Worm (Caenorhabditis elegans): ENCODE results near the gene ccdc-55.
A peak's percentile ranks its signal among the peaks of the same experiment; 100 is the strongest.

Gene ccdc-55

DNA sequence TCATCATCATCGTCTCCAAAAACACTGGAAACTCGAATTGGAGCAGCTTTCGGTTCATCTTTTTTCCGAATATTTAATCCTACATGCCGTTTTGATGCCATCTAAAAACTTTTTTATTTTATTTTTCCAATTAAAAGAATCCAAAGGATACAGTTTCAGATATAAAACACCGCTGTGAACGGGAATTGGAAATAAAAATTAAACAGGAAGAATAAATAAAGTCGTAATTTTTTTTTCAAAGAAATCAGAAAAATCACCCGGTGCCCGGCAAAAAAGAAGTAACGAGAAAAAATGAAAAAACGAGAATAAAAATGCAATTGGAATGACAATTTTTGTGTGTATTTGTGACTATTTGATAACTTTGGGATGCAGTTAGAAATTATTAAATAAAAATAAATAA is at the start of gene ccdc-55:
TSS of gene ccdc-55 (minus strand) at position 101 of the 400 bp plus-strand sequence.
- TF ChIP-seq R02D3.7 (tag; optimal IDR thresholded peaks at IDR 0.05) = no peak
- no peak for TF ChIP-seq ceh-82 (tag; optimal IDR thresholded peaks at IDR 0.05)
- no peak for TF ChIP-seq F37D6.2 (tag; optimal IDR thresholded peaks at IDR 0.05)
- no peak for TF ChIP-seq hif-1 (tag; optimal IDR thresholded peaks at IDR 0.05)
- TF ChIP-seq ceh-32 (tag; optimal IDR thresholded peaks at IDR 0.05; ENCODE audit: poor library complexity) = no peak
- TF ChIP-seq T26A8.4 (GFP tag; IDR thresholded peaks at IDR 0.05) = no peak
- TF ChIP-seq zip-11 (GFP tag; IDR thresholded peaks at IDR 0.05) = no peak
- no peak for TF ChIP-seq snpc-1.2 (GFP tag; IDR thresholded peaks at IDR 0.05)
- no peak for TF ChIP-seq mxl-2 (GFP tag; conservative IDR thresholded peaks at IDR 0.05)
- no peak for TF ChIP-seq spr-1 (tag; optimal IDR thresholded peaks at IDR 0.05)
- no peak for TF ChIP-seq hlh-11 (tag; optimal IDR thresholded peaks at IDR 0.05)
- TF ChIP-seq sdz-12 (GFP tag; optimal IDR thresholded peaks at IDR 0.05) = no peak

DNA sequence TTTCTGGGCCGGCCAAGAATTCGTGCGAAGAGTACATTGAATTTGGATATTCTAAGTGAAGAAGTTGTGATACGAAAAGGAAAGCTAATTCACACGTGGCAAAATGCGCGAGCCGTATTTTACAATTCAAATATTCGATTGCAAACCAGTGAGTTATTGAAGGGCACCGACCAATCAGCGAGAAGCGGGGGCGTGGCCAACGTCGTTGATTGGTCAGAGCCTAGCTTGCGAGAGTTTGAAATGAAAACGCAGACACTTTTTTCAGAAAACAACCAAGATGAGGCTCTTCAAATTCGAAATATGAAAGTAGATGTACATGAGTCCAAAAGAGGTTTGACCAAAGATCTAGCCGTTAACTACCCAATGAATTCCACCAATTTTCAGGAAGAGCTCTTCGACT is 42.1 kb upstream of the ccdc-55 start:
- TF ChIP-seq ceh-32 (tag; optimal IDR thresholded peaks at IDR 0.05; ENCODE audit: poor library complexity) (no peak), nhr-76 (tag; optimal IDR thresholded peaks at IDR 0.05) (no peak), Y75B8A.6 (GFP tag; IDR thresholded peaks at IDR 0.05) (no peak), nhr-48 (tag; optimal IDR thresholded peaks at IDR 0.05) (no peak), dmd-6 (GFP tag; IDR thresholded peaks at IDR 0.05) (no peak), ceh-82 (tag; optimal IDR thresholded peaks at IDR 0.05) (no peak), egl-27 (tag; optimal IDR thresholded peaks at IDR 0.05) (no peak), fkh-10 (GFP tag; optimal IDR thresholded peaks at IDR 0.05) (no peak), daf-8 (GFP tag; IDR thresholded peaks at IDR 0.05) (no peak), ama-1 (optimal IDR thresholded peaks at IDR 0.05) (no peak), arid-1 (GFP tag; conservative IDR thresholded peaks at IDR 0.05) (no peak), Y5F2A.4 (GFP tag; optimal IDR thresholded peaks at IDR 0.05) (no peak), zfp-3 (GFP tag; conservative IDR thresholded peaks at IDR 0.05) (no peak), zip-2 (tag; optimal IDR thresholded peaks at IDR 0.05) (no peak), nhr-41 (GFP tag; IDR thresholded peaks at IDR 0.05) (no peak), nhr-102 (tag; optimal IDR thresholded peaks at IDR 0.05) (no peak), ceh-44 (GFP tag; IDR thresholded peaks at IDR 0.05) (no peak)

DNA sequence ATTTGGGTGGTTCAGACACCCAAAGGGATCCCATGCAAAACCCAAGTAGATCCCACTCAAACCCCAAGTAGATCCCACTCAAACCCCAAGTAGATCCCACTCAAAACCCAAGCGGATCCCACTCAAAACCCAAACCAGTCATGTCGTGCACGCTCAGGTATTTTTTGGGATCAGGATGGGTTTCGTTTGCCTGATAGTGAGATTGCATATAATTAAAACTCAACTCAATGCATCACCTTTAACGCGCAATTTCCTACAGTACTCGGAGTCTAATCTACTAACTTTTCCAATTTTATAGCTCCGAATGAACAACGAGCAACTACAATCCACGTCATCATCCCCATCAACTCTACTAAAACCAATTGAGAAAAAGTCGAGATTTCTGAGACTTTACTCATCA is 40.6 kb upstream of the ccdc-55 start, which contains the start of gene phlp-2:
TSS of gene phlp-2 (plus strand) at position 301 of the 400 bp plus-strand sequence.
- TF ChIP-seq dmd-9 (GFP tag; IDR thresholded peaks at IDR 0.05) (no peak), aha-1 (tag) (no peak)

DNA sequence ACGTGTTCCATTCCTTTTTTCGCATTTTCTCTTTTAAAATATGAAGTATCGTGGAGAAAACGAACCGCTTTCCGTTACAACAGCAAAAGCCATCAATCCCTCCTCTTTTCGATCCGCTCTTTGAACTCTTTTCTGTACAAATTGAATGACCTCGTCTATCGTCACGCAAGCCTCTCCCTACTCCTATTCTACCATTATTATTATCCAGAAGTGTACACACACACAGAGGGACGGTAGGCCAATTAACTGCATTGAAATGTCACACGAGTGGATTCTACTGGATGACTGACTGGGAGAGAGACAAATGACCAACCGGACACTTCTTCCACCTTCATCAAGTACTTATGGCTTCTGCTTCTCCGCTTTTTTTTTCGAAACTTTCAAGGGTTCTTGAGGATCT is 39.6 kb upstream of the ccdc-55 start:
- TF ChIP-seq snpc-1.2 (GFP tag; IDR thresholded peaks at IDR 0.05) = no peak
- TF ChIP-seq lin-13 (GFP tag; optimal IDR thresholded peaks at IDR 0.05) = no peak
- TF ChIP-seq D1046.2 (GFP tag; IDR thresholded peaks at IDR 0.05) = no peak
- TF ChIP-seq ceh-32 (tag; optimal IDR thresholded peaks at IDR 0.05; ENCODE audit: poor library complexity) = no peak
- no peak for TF ChIP-seq nhr-11 (tag; optimal IDR thresholded peaks at IDR 0.05)
- 0 out of 2 replicates have a peak, but pooled peaks have one; percentile 18 for TF ChIP-seq Y48G9A.11 (GFP tag; IDR thresholded peaks at IDR 0.05)

DNA sequence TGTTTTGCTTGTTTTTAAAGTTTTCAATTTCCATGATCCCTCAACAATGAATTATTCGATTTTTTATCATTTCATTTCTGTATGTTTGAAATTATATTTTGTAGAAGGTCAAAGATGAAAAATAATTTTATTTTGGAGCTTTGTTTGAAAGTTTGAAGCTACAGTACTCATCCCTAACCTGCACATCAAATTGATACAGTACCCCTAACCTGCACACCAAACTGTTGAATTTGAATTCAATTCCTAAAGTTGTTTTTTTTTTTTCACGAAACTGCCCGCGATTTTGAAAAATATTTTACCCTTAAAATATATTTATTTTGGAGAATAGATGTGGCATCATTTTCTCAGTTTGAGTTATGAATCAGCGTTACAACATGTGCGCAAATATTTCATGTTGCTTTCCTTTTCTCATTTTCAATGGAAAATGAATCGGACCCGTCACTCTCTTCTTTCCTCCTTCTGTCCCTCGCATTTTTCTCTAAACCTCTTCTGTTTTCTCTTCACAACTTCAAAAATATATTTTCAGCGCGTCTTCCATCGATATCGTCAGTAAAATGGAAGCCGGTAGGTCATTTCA is 37.3 kb upstream of the ccdc-55 start, which contains the start of gene R74.8:
TSS of gene R74.8 (plus strand) at position 527 of the 577 bp plus-strand sequence.
- TF ChIP-seq pha-4 (GFP tag; IDR thresholded peaks at IDR 0.05) (no peak), pha-4 (tag; optimal IDR thresholded peaks at IDR 0.05) (no peak), skn-1 (tag; optimal IDR thresholded peaks at IDR 0.05) (no peak), saeg-2 (GFP tag; IDR thresholded peaks at IDR 0.05) (no peak), lin-15B (tag; optimal IDR thresholded peaks at IDR 0.05) (no peak), Y75B8A.6 (GFP tag; IDR thresholded peaks at IDR 0.05) (no peak), cey-2 (tag; optimal IDR thresholded peaks at IDR 0.05; ENCODE audit: borderline replicate concordance, insufficient read depth) (no peak), D1046.2 (GFP tag; IDR thresholded peaks at IDR 0.05) (no peak), lin-38 (GFP tag; IDR thresholded peaks at IDR 0.05) (peak; percentile 25), ceh-32 (tag; optimal IDR thresholded peaks at IDR 0.05; ENCODE audit: poor library complexity) (no peak), Y48G9A.11 (GFP tag; IDR thresholded peaks at IDR 0.05) (peak; percentile 79), ama-1 (optimal IDR thresholded peaks at IDR 0.05) (no peak), R02D3.7 (tag; optimal IDR thresholded peaks at IDR 0.05) (no peak), set-16 (GFP tag; IDR thresholded peaks at IDR 0.05) (no peak), aha-1 (tag) (no peak), nhr-42 (GFP tag; IDR thresholded peaks at IDR 0.05) (no peak), T26A8.4 (GFP tag; IDR thresholded peaks at IDR 0.05) (no peak), F49E8.2 (tag; optimal IDR thresholded peaks at IDR 0.05; ENCODE audit: borderline replicate concordance) (peak; percentile 19), aly-2 (tag; optimal IDR thresholded peaks at IDR 0.05) (no peak)

Measured in whole organism, L4 larva.